Fruit fly (Drosophila melanogaster) whole organism, prepupa: Measurements from ENCODE around the gene CG13064.

Experiments
- CG10631 ChIP-seq: fragments of 200-800 bp; sonication (Bioruptor generic); optimal IDR thresholded peaks from 2 replicates; lab custom pipeline; 2016; ENCODE audit warnings: missing biosample characterization, missing genetic modification characterization
- CG11294 ChIP-seq: fragments of 200-800 bp; sonication (Bioruptor generic); IDR thresholded peaks from 2 replicates; pipeline ENCODE4 v1.3.6; 2022; ENCODE audit warnings: missing biosample characterization, missing genetic modification characterization
- CG11762 ChIP-seq: fragments of 200-800 bp; sonication (Bioruptor generic); optimal IDR thresholded peaks from 3 replicates; lab custom pipeline; 2016; ENCODE audit warnings: missing biosample characterization, missing genetic modification characterization; ENCODE audit not compliant: insufficient read depth
- CG1621 ChIP-seq: fragments of 200-800 bp; sonication (Bioruptor generic); optimal IDR thresholded peaks from 3 replicates; lab custom pipeline; 2018; ENCODE audit warnings: missing biosample characterization, mild to moderate bottlenecking, missing genetic modification characterization
- CG3032 ChIP-seq: fragments of 200-800 bp; optimal IDR thresholded peaks from 2 replicates; lab custom pipeline; 2019; ENCODE audit warnings: missing biosample characterization, mild to moderate bottlenecking, missing genetic modification characterization, moderate library complexity
- CG3919 ChIP-seq: fragments of 200-800 bp; sonication (Bioruptor generic); optimal IDR thresholded peaks from 3 replicates; lab custom pipeline; 2016; ENCODE audit warnings: missing biosample characterization, missing genetic modification characterization
- CG6163 ChIP-seq: fragments of 200-800 bp; sonication (Bioruptor generic); IDR thresholded peaks from 3 replicates; pipeline ENCODE4 v1.3.6; 2022; ENCODE audit warnings: missing biosample characterization, missing genetic modification characterization
- CG6276 ChIP-seq: fragments of 200-800 bp; sonication (Bioruptor generic); optimal IDR thresholded peaks from 2 replicates; lab custom pipeline; 2017; ENCODE audit warnings: missing biosample characterization, mild to moderate bottlenecking, missing genetic modification characterization
- CG7368 ChIP-seq: fragments of 200-800 bp; sonication (Bioruptor generic); optimal IDR thresholded peaks from 3 replicates; lab custom pipeline; 2016; ENCODE audit warnings: missing biosample characterization, missing genetic modification characterization
- CG8632 ChIP-seq: fragments of 200-800 bp; sonication (Bioruptor generic); optimal IDR thresholded peaks from 3 replicates; lab custom pipeline; 2016; ENCODE audit warnings: missing biosample characterization, missing genetic modification characterization
- Ets21C ChIP-seq: fragments of 200-800 bp; sonication (Bioruptor generic); optimal IDR thresholded peaks from 3 replicates; lab custom pipeline; 2016; ENCODE audit warnings: missing biosample characterization, missing genetic modification characterization
- Hr39 ChIP-seq: fragments of 200-800 bp; sonication (Bioruptor generic); optimal IDR thresholded peaks from 2 replicates; lab custom pipeline; 2016; ENCODE audit warnings: missing biosample characterization, missing genetic modification characterization
- Hr4 ChIP-seq: fragments of 200-800 bp; sonication (Bioruptor generic); optimal IDR thresholded peaks from 3 replicates; lab custom pipeline; 2016; ENCODE audit warnings: missing biosample characterization, missing genetic modification characterization
- Smox ChIP-seq: fragments of 200-800 bp; sonication (Bioruptor generic); optimal IDR thresholded peaks from 3 replicates; lab custom pipeline; 2016; ENCODE audit warnings: missing biosample characterization, missing genetic modification characterization
- Sox102F ChIP-seq: fragments of 200-800 bp; sonication (Bioruptor generic); optimal IDR thresholded peaks from 2 replicates; lab custom pipeline; 2016; ENCODE audit warnings: missing biosample characterization, mild to moderate bottlenecking, missing genetic modification characterization
- Sox14 ChIP-seq: fragments of 200-800 bp; sonication (Bioruptor generic); optimal IDR thresholded peaks from 3 replicates; lab custom pipeline; 2016; ENCODE audit warnings: missing biosample characterization, missing genetic modification characterization
- cyc ChIP-seq: fragments of 200-800 bp; sonication (Bioruptor generic); optimal IDR thresholded peaks from 3 replicates; lab custom pipeline; 2016; ENCODE audit warnings: missing biosample characterization, missing genetic modification characterization
- eg ChIP-seq: fragments of 200-800 bp; sonication (Bioruptor generic); IDR thresholded peaks from 3 replicates; pipeline ENCODE4 v1.3.6; 2022; ENCODE audit warnings: missing biosample characterization, missing genetic modification characterization
- fd85E ChIP-seq: fragments of 200-800 bp; sonication (Bioruptor generic); optimal IDR thresholded peaks from 3 replicates; lab custom pipeline; 2016; ENCODE audit warnings: missing biosample characterization, missing genetic modification characterization
- fkh ChIP-seq: fragments of 200-800 bp; sonication (Bioruptor generic); optimal IDR thresholded peaks from 3 replicates; lab custom pipeline; 2017; ENCODE audit warnings: missing biosample characterization, mild to moderate bottlenecking, missing genetic modification characterization, moderate library complexity
- pdm3 ChIP-seq: fragments of 200-800 bp; sonication (Bioruptor generic); optimal IDR thresholded peaks from 3 replicates; lab custom pipeline; 2016; ENCODE audit warnings: missing biosample characterization, missing genetic modification characterization

CG13064 gene

DNA sequence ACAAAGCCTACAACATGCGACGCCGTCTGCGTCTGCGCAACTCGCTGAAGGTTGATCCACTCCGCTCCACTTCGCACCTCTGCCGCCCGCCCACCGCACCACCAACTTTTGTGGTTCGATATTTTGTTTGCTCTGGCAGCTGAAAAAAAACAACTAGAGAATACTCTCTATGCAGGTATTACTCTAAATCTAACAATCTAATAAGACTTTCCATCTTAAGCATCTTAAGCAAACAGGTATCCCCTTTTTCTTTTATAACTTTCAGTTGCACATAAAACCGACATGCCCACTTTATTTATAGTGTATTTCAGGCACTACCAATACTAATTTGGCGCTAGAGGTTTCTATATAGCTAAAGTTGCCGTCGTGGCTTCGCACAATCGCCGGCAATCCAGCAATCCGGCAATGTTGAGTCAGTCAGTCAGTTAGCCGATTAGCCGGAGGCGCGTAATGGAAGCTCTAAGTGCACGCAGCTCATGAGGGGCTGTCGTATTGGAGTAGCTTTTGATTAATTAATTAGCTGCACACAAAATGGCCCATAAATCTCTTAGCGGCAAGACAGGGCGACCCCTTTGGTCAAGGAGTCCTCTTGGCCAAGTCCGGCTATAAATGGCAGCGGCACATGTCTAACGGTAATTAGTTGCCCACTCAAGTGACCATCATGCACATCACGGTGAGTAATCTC lies 48.1 kb downstream of the CG13064 start, which contains the start of gene CG13058 (continued):
- TF ChIP-seq Hr39: no peak
- TF ChIP-seq CG7368: no peak
- peak; percentile 73 for TF ChIP-seq pdm3 (GFP tag; lab: Kevin White, UChicago)
- TF ChIP-seq CG6276 (GFP tag; lab: Kevin White, UChicago): peak; percentile 79
- TF ChIP-seq fd85E: no peak
- TF ChIP-seq CG3032: peak; percentile 32
- TF ChIP-seq Sox102F (GFP tag; lab: Kevin White, UChicago): no peak
- TF ChIP-seq CG11294 (GFP tag; lab: Robert Waterston, UW): peak; percentile 48; the same call in 1 of the 2 replicates
- peak; percentile 67 for TF ChIP-seq fkh (GFP tag; lab: Kevin White, UChicago)

DNA sequence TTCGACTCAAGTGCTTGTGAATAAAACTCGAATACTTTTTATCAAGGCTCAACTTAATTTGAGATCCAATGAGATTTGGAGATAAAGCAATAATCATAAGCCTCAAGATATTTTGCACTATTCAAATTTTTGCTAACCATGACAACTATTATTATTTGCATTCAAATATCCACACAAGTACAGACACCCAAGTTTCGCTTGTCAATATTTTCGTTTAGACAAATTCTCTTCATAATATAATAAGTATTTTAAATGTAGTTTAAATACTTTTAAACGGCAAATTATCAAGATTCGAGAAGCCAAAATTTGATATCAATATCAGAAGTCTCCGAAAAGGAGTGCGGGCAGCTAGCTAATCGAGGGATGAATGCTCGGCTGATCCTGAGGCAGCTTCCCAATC lies 49.3 kb downstream of the CG13064 start, which contains the start of gene CG33061:
Gene CG33061 (plus strand): TSS at position 301 of the 400 bp plus-strand sequence.
- TF ChIP-seq CG3919 (GFP tag; lab: Kevin White, UChicago): no peak
- TF ChIP-seq Smox (GFP tag; lab: Kevin White, UChicago): no peak
- TF ChIP-seq CG7368: no peak
- TF ChIP-seq Sox14: no peak
- no peak for TF ChIP-seq CG8632
- no peak for TF ChIP-seq eg (GFP tag; lab: Robert Waterston, UW)
- no peak for TF ChIP-seq Hr4
- no peak for TF ChIP-seq CG10631 (GFP tag; lab: Kevin White, UChicago)
- TF ChIP-seq CG1621 (tag; lab: Kevin White, UChicago): no peak
- TF ChIP-seq CG6163 (GFP tag; lab: Robert Waterston, UW): no peak
- TF ChIP-seq Ets21C (GFP tag; lab: Kevin White, UChicago): no peak
- TF ChIP-seq CG3032: no peak
- no peak for TF ChIP-seq CG11762
- TF ChIP-seq cyc (GFP tag; lab: Kevin White, UChicago): no peak
